Worm (Caenorhabditis elegans): Measurements from ENCODE around the gene C26B9.6.

DNA sequence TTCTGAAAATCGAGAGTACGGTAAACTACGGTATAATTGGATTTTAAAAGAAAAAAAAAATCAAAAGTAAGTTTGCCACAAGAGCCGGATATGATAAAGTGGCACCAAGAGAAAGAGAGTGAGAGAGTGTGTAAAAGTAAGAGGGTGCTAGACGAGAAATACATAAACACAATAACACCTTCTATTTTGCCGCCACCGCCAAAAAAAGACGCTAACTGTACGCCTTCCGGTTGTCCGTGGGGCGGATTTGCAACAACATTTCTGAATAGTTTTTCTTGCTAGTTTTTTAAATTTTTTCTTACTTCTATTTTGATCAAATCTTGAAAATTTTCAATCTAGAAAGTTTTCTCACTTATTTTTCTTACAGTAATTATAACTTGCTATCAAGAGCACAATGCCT lies 37.4 kb upstream of the C26B9.6 start, which contains the start of gene F35C8.8:
- TF ChIP-seq ceh-82 (tag; optimal IDR thresholded peaks at IDR 0.05) (no peak), lin-15B (tag; optimal IDR thresholded peaks at IDR 0.05) (no peak), ama-1 (optimal IDR thresholded peaks at IDR 0.05) (no peak), unc-86 (tag; optimal IDR thresholded peaks at IDR 0.05) (no peak), nhr-84 (tag; optimal IDR thresholded peaks at IDR 0.05) (no peak), elt-3 (tag; optimal IDR thresholded peaks at IDR 0.05) (no peak), sox-4 (tag; optimal IDR thresholded peaks at IDR 0.05) (no peak), unc-130 (tag; optimal IDR thresholded peaks at IDR 0.05) (no peak), nhr-85 (tag) (no peak), mdl-1 (tag; optimal IDR thresholded peaks at IDR 0.05) (no peak), sptf-1 (tag; optimal IDR thresholded peaks at IDR 0.05) (no peak), snu-23 (GFP tag; optimal IDR thresholded peaks at IDR 0.05) (no peak)
